Worm (Caenorhabditis elegans) whole organism, L4 larva: ENCODE measurements around the gene zyg-9.

ENCODE experiments used
- F10B5.3 ChIP-seq: sonication (generic microtip); optimal IDR thresholded peaks from 2 replicates; lab custom pipeline; 2016; ENCODE audit warnings: mild to moderate bottlenecking, missing genetic modification characterization, missing compliant biosample characterization
- F26F4.8 ChIP-seq: fragments of 200-800 bp; sonication (Bioruptor generic); conservative IDR thresholded peaks from 2 replicates; pipeline ENCODE4 v1.3.6; 2022; ENCODE audit warnings: missing genetic modification characterization, missing compliant biosample characterization
- F49E8.2 ChIP-seq: sonication (generic microtip); optimal IDR thresholded peaks from 2 replicates; lab custom pipeline; 2016; ENCODE audit warnings: missing compliant biosample characterization, mild to moderate bottlenecking, missing genetic modification characterization, borderline replicate concordance
- R02D3.7 ChIP-seq: fragments of 150-350 bp; sonication (generic microtip); optimal IDR thresholded peaks from 3 replicates; lab custom pipeline; 2014; ENCODE audit warnings: missing biosample characterization, missing genetic modification characterization
- aha-1 ChIP-seq: fragments of 150-350 bp; peaks from one replicate; lab custom pipeline; 2014; ENCODE audit warnings: missing biosample characterization, missing genetic modification characterization
- ama-1 ChIP-seq: fragments of 150-350 bp; optimal IDR thresholded peaks from 2 replicates; lab custom pipeline; 2014; ENCODE audit warnings: inconsistent platforms, mixed read lengths
- ceh-28 ChIP-seq: fragments of 150-350 bp; optimal IDR thresholded peaks from 2 replicates; lab custom pipeline; 2014; ENCODE audit warnings: missing biosample characterization, missing genetic modification reagents, missing genetic modification characterization
- ceh-44 ChIP-seq: fragments of 200-800 bp; sonication (Bioruptor generic); IDR thresholded peaks from 2 replicates; pipeline ENCODE4 v1.3.6; 2022; ENCODE audit warnings: missing genetic modification reagents, missing genetic modification characterization, missing compliant biosample characterization
- ceh-82 ChIP-seq: sonication (generic microtip); optimal IDR thresholded peaks from 2 replicates; lab custom pipeline; 2017; ENCODE audit warnings: missing biosample characterization, missing genetic modification characterization
- daf-16 ChIP-seq, 3 experiments: sonication (generic microtip); optimal IDR thresholded peaks; 2 replicates each; lab custom pipeline; 2016 to 2017; ENCODE audit warnings: missing genetic modification characterization in 3 of 3, missing genetic modification reagents in 3 of 3, mild to moderate bottlenecking in 2 of 3, missing compliant biosample characterization in 2 of 3, missing biosample characterization in 1 of 3, moderate library complexity in 1 of 3
- dve-1 ChIP-seq: sonication (generic microtip); optimal IDR thresholded peaks from 2 replicates; lab custom pipeline; 2017; ENCODE audit warnings: antibody characterized with exemption, mild to moderate bottlenecking, missing genetic modification characterization, missing compliant biosample characterization; ENCODE audit not compliant: insufficient read depth
- hlh-11 ChIP-seq: fragments of 200-800 bp; sonication (Bioruptor generic); optimal IDR thresholded peaks from 2 replicates; lab custom pipeline; 2018; ENCODE audit warnings: mild to moderate bottlenecking, missing genetic modification characterization, missing compliant biosample characterization
- lin-1 ChIP-seq: fragments of 200-800 bp; sonication (Bioruptor generic); IDR thresholded peaks from 2 replicates; pipeline ENCODE4 v1.3.6; 2022; ENCODE audit warnings: missing genetic modification reagents, missing genetic modification characterization, missing compliant biosample characterization
- lin-39 ChIP-seq: fragments of 150-350 bp; optimal IDR thresholded peaks from 2 replicates; lab custom pipeline; 2014; ENCODE audit warnings: missing biosample characterization, missing genetic modification reagents, missing genetic modification characterization
- madf-9 ChIP-seq: fragments of 200-800 bp; sonication (Bioruptor generic); conservative IDR thresholded peaks from 2 replicates; pipeline ENCODE4 v1.3.6; 2022; ENCODE audit warnings: missing genetic modification reagents, missing genetic modification characterization, missing compliant biosample characterization
- mep-1 ChIP-seq: fragments of 150-350 bp; sonication (generic microtip); optimal IDR thresholded peaks from 3 replicates; lab custom pipeline; 2014; ENCODE audit warnings: missing biosample characterization, missing genetic modification characterization
- mxl-3 ChIP-seq: fragments of 200-800 bp; sonication (Bioruptor generic); optimal IDR thresholded peaks from 2 replicates; lab custom pipeline; 2018; ENCODE audit warnings: mild to moderate bottlenecking, missing genetic modification characterization, missing compliant biosample characterization
- nhr-10 ChIP-seq: fragments of 150-350 bp; optimal IDR thresholded peaks from 2 replicates; lab custom pipeline; 2014; ENCODE audit warnings: missing biosample characterization, missing genetic modification characterization
- nhr-102 ChIP-seq: sonication (generic microtip); optimal IDR thresholded peaks from 2 replicates; lab custom pipeline; 2016; ENCODE audit warnings: mild to moderate bottlenecking, missing genetic modification characterization, moderate library complexity, missing compliant biosample characterization
- nhr-11 ChIP-seq: fragments of 150-350 bp; optimal IDR thresholded peaks from 2 replicates; lab custom pipeline; 2014; ENCODE audit warnings: missing biosample characterization, missing genetic modification characterization
- nhr-25 ChIP-seq: sonication (generic microtip); optimal IDR thresholded peaks from 2 replicates; lab custom pipeline; 2017; ENCODE audit warnings: missing genetic modification characterization, mild to moderate bottlenecking, missing compliant biosample characterization, antibody characterized with exemption, moderate library complexity, borderline replicate concordance; ENCODE audit not compliant: insufficient read depth
- nhr-28 ChIP-seq: fragments of 150-350 bp; optimal IDR thresholded peaks from 2 replicates; lab custom pipeline; 2014; ENCODE audit warnings: missing biosample characterization, missing genetic modification characterization
- pha-4 ChIP-seq, 2 experiments: fragments of 150-350 bp in 1 of 2; fragments of 200-800 bp in 1 of 2; sonication (Bioruptor generic) in 1 of 2; IDR thresholded peaks in 1 of 2; optimal IDR thresholded peaks in 1 of 2; 2 replicates each; pipeline versions ENCODE4 v1.3.6 to Lab custom; 2014 to 2022; ENCODE audit warnings: missing genetic modification characterization in 2 of 2, missing genetic modification reagents in 2 of 2, missing biosample characterization in 1 of 2, missing compliant biosample characterization in 1 of 2
- php-3 ChIP-seq: fragments of 200-800 bp; sonication (Bioruptor generic); IDR thresholded peaks from 2 replicates; pipeline ENCODE4 v1.3.6; 2022; ENCODE audit warnings: missing genetic modification reagents, missing genetic modification characterization, missing compliant biosample characterization
- set-16 ChIP-seq: fragments of 200-800 bp; sonication (Bioruptor generic); IDR thresholded peaks from 2 replicates; pipeline ENCODE4 v1.3.6; 2022; ENCODE audit warnings: missing genetic modification reagents, missing genetic modification characterization, missing compliant biosample characterization
- snpc-1.2 ChIP-seq: fragments of 200-800 bp; sonication (Bioruptor generic); IDR thresholded peaks from 2 replicates; pipeline ENCODE4 v1.3.6; 2022; ENCODE audit warnings: missing genetic modification reagents, missing genetic modification characterization, missing compliant biosample characterization
- tra-1 ChIP-seq: fragments of 200-800 bp; sonication (Bioruptor generic); IDR thresholded peaks from 2 replicates; pipeline ENCODE4 v1.3.6; 2022; ENCODE audit warnings: missing genetic modification reagents, missing genetic modification characterization, missing compliant biosample characterization
- unc-62 ChIP-seq, 3 experiments: fragments of 150-350 bp in 1 of 3; sonication (generic microtip); optimal IDR thresholded peaks in 2 of 3; peaks in 1 of 3; 1 replicate in 1 of 3; 2 replicates in 2 of 3; lab custom pipeline; 2014 to 2017; ENCODE audit warnings: missing biosample characterization in 3 of 3, missing genetic modification characterization in 3 of 3, missing genetic modification reagents in 3 of 3, missing genotype in 1 of 3
- zag-1 ChIP-seq: fragments of 150-350 bp; optimal IDR thresholded peaks from 2 replicates; lab custom pipeline; 2014; ENCODE audit warnings: missing biosample characterization, missing genetic modification characterization
- zfp-2 ChIP-seq: sonication (generic microtip); optimal IDR thresholded peaks from 2 replicates; lab custom pipeline; 2016; ENCODE audit warnings: mild to moderate bottlenecking, missing genetic modification characterization, missing compliant biosample characterization

The zyg-9 gene

ce11 chrII:8412935-8413334, 44.7 kb upstream of the zyg-9 start:
- no peak for TF ChIP-seq zag-1
- TF ChIP-seq hlh-11, result peak; percentile 88
- TF ChIP-seq ama-1 (lab: Kevin White, UChicago), result no peak
- no peak for TF ChIP-seq nhr-10
- TF ChIP-seq mxl-3, result no peak
- TF ChIP-seq nhr-28 (tag; lab: Kevin White, UChicago), result peak; percentile 45
- no peak for TF ChIP-seq pha-4 (GFP tag; IDR thresholded peaks at IDR 0.05; lab: Robert Waterston, UW)
- TF ChIP-seq pha-4 (tag; optimal IDR thresholded peaks at IDR 0.05; lab: Kevin White, UChicago), result no peak
- TF ChIP-seq php-3 (GFP tag; lab: Robert Waterston, UW), result peak; percentile 82
- peak; percentile 32 for TF ChIP-seq nhr-102
- no peak for TF ChIP-seq daf-16 (GFP tag; optimal IDR thresholded peaks at IDR 0.05; lab: Kevin White, UChicago)
- TF ChIP-seq daf-16 (tag; optimal IDR thresholded peaks at IDR 0.05; lab: Kevin White, UChicago), result peak; percentile 94
- peak; percentile 70 for TF ChIP-seq dve-1 (tag; lab: Kevin White, UChicago)
- TF ChIP-seq, all 104 proteins: peak for 6

DNA sequence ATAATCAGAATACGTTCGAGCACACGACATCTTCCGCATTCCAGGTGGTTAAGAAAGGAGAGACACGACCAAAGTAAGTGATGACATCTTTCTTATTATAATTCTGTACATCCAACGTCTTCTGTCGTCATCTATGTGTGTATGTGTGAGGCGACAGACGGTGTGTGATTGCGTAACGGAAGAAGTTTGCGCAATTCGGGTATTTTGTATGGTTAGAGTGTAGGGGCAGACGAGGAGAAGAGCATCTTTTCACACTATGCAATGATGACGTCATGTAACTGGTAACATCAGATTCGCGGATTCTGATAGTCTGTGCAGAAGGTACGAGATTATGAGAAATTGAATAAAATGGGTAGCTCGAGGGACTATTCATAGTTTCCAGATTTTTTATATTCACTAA, 42.6 kb upstream of the zyg-9 start:
- TF ChIP-seq F10B5.3 (tag; lab: Kevin White, UChicago) (no peak), ceh-82 (tag; lab: Kevin White, UChicago) (no peak), set-16 (GFP tag; lab: Robert Waterston, UW) (no peak), F26F4.8 (no peak), pha-4 (GFP tag; IDR thresholded peaks at IDR 0.05; lab: Robert Waterston, UW) (no peak), pha-4 (tag; optimal IDR thresholded peaks at IDR 0.05; lab: Kevin White, UChicago) (no peak), F49E8.2 (tag; lab: Kevin White, UChicago) (no peak), lin-1 (GFP tag; lab: Robert Waterston, UW) (no peak), lin-39 (tag; lab: Kevin White, UChicago) (no peak), zag-1 (no peak), ama-1 (lab: Kevin White, UChicago) (no peak), nhr-25 (tag; lab: Kevin White, UChicago) (no peak), zfp-2 (no peak), madf-9 (GFP tag; lab: Robert Waterston, UW) (no peak), daf-16 (GFP tag; optimal IDR thresholded peaks at IDR 0.05; lab: Kevin White, UChicago) (no peak), daf-16 (tag; optimal IDR thresholded peaks at IDR 0.05; lab: Kevin White, UChicago) (no peak), php-3 (GFP tag; lab: Robert Waterston, UW) (no peak), tra-1 (GFP tag; lab: Robert Waterston, UW) (no peak), R02D3.7 (tag; lab: Kevin White, UChicago) (no peak), ceh-28 (tag; lab: Kevin White, UChicago) (no peak)

DNA sequence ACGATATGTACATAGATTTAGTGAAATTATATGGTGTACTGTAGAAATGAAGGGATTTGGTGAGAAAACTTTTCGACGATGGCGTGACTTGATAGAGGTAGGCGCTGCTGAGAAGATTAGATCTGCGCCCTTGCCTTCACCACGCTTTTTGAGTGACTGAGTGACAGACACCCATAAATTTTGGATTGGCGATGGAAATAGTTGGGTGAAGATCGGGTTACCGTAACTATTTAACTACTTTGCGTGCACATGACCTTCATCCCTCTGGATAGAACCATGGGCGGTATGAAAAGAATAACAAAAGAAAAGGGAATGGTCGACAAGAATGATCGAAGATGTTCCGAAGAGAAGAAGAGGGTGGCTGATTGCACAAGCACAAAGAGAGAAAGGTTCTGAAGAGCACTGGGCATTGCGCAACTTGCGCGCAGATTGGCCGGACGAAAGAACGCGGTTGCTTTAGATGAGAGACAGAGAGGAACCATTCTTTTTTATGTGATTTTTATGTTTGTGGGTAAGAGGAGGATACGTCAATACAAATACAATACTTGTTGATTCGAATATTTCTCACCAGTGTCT, 42.1 kb upstream of the zyg-9 start:
- TF ChIP-seq unc-62 (GFP tag; optimal IDR thresholded peaks at IDR 0.05 in 1 of 2; lab: Kevin White, UChicago), result peak in 1 of 2 experiments; percentile 5
- TF ChIP-seq unc-62 (tag; optimal IDR thresholded peaks at IDR 0.05; lab: Kevin White, UChicago), result no peak
- TF ChIP-seq snpc-1.2 (GFP tag; lab: Robert Waterston, UW), result no peak

DNA sequence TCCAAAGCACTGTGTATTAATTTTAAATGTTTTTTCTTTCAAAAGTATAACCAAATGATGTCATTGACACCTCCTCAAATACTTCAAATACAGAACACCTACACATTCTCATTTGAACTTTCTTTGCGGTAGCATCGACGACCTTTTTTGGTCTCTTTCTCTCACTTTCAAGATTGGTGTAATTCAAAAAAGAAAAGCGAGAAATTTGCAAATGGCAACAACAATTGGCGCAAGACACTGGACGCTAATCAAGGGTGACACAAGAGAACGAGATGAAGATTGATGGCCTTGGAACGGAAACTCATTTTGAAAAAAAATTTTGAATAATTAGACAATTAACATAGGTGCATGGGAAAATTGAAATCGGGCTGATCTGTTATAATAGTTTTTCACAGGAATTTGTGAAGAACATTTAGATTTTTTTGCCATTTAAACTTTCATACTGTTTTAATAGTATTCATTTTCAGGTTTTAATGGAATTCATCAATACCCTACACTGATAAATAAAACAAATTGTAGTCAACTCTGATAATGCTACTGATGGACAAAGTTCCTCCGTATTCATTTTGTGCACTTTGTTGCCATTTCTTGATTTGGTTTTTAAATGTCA, 40.5 kb upstream of the zyg-9 start, which contains the start of gene fdgt-2:
TSS of gene fdgt-2 (plus strand) at position 560 of the 610 bp plus-strand sequence.
- peak; percentile 25 for TF ChIP-seq nhr-28 (tag; lab: Kevin White, UChicago)
- no peak for TF ChIP-seq F26F4.8
- peak in 1 of 2 experiments; percentile 95 for TF ChIP-seq unc-62 (GFP tag; optimal IDR thresholded peaks at IDR 0.05 in 1 of 2; lab: Kevin White, UChicago)
- TF ChIP-seq unc-62 (tag; optimal IDR thresholded peaks at IDR 0.05; lab: Kevin White, UChicago), result no peak
- no peak for TF ChIP-seq daf-16 (GFP tag; optimal IDR thresholded peaks at IDR 0.05; lab: Kevin White, UChicago)
- TF ChIP-seq daf-16 (tag; optimal IDR thresholded peaks at IDR 0.05; lab: Kevin White, UChicago), result peak; percentile 59
- TF ChIP-seq ceh-44, result no peak
- TF ChIP-seq aha-1, result peak; percentile 42

- peak; percentile 19 for TF ChIP-seq mep-1
- TF ChIP-seq nhr-11 (tag; lab: Kevin White, UChicago), result no peak
Measured at ce11 chrII:8419015-8419414, 38.6 kb upstream of the zyg-9 start.
